ENCODE assay signal across 1 fruit fly cellular context in genomic region chrX:4616865-4617669, dm6.
TF ChIP-seq lines count a peak whose summit lies in the region.

peb (plus strand) TSS chrX:4617564.

TF ChIP-seq in whole organism, embryonic, 481 proteins besides CTCF, POLR2A, EP300 and RAD21 (continued from another document):
- TF ChIP-seq Abd-B (GFP tag; optimal IDR thresholded peaks at IDR 0.05; lab: Kevin White, UChicago): no peak
- no peak for TF ChIP-seq pita (GFP tag; optimal IDR thresholded peaks at IDR 0.05; lab: Kevin White, UChicago)
- 0 out of 2 replicates have a peak, but pooled peaks have one; percentile 15 for TF ChIP-seq CG10366 (GFP tag; IDR thresholded peaks at IDR 0.05; lab: Robert Waterston, UW)
- TF ChIP-seq grn (GFP tag; optimal IDR thresholded peaks at IDR 0.05; lab: Kevin White, UChicago): no peak
- TF ChIP-seq Oaz (GFP tag; IDR thresholded peaks at IDR 0.05; lab: Robert Waterston, UW): no peak
- no peak for TF ChIP-seq CG34376 (GFP tag; optimal IDR thresholded peaks at IDR 0.05; lab: Kevin White, UChicago)
- TF ChIP-seq Atf-2 (GFP tag; optimal IDR thresholded peaks at IDR 0.05; lab: Kevin White, UChicago): peak; percentile 25
- peak; percentile 59 for TF ChIP-seq bbx (GFP tag; IDR thresholded peaks at IDR 0.05; lab: Robert Waterston, UW; ENCODE audit: partially characterized antibody)
- TF ChIP-seq Xbp1 (GFP tag; optimal IDR thresholded peaks at IDR 0.05; lab: Kevin White, UChicago): peak; percentile 45
- TF ChIP-seq Adf1 (GFP tag; IDR thresholded peaks at IDR 0.05; lab: Robert Waterston, UW): peak; percentile 96
- TF ChIP-seq CG7963 (GFP tag; IDR thresholded peaks at IDR 0.05; lab: Robert Waterston, UW; ENCODE audit: partially characterized antibody): no peak
- peak; percentile 60 for TF ChIP-seq CG7556 (GFP tag; optimal IDR thresholded peaks at IDR 0.05; lab: Kevin White, UChicago)
- TF ChIP-seq Myb (GFP tag; optimal IDR thresholded peaks at IDR 0.05; lab: Kevin White, UChicago): no peak
- TF ChIP-seq bcd (GFP tag; optimal IDR thresholded peaks at IDR 0.05; lab: Kevin White, UChicago): peak; percentile 49
- TF ChIP-seq ham (GFP tag; IDR thresholded peaks at IDR 0.05; lab: Robert Waterston, UW): no peak
- no peak for TF ChIP-seq B-H2 (GFP tag; optimal IDR thresholded peaks at IDR 0.05; lab: Kevin White, UChicago)
- peak; percentile 22 for TF ChIP-seq CG2202 (tag; optimal IDR thresholded peaks at IDR 0.05; lab: Kevin White, UChicago)
- no peak for TF ChIP-seq CG4328 (GFP tag; optimal IDR thresholded peaks at IDR 0.05; lab: Kevin White, UChicago)
- TF ChIP-seq klu (GFP tag; IDR thresholded peaks at IDR 0.05; lab: Robert Waterston, UW): no peak
- TF ChIP-seq CG9609 (GFP tag; optimal IDR thresholded peaks at IDR 0.05; lab: Kevin White, UChicago): peak; percentile 18
- peak; percentile 22 for TF ChIP-seq mam (GFP tag; optimal IDR thresholded peaks at IDR 0.05; lab: Kevin White, UChicago)
- TF ChIP-seq unpg (GFP tag; optimal IDR thresholded peaks at IDR 0.05; lab: Kevin White, UChicago): no peak
- TF ChIP-seq gro (GFP tag; optimal IDR thresholded peaks at IDR 0.05; lab: Kevin White, UChicago): no peak
- TF ChIP-seq psq (GFP tag; optimal IDR thresholded peaks at IDR 0.05; lab: Kevin White, UChicago): no peak
- no peak for TF ChIP-seq CG31224 (GFP tag; IDR thresholded peaks at IDR 0.05; lab: Robert Waterston, UW)
- TF ChIP-seq mirr (GFP tag; optimal IDR thresholded peaks at IDR 0.05; lab: Kevin White, UChicago): no peak
- TF ChIP-seq lbe (GFP tag; optimal IDR thresholded peaks at IDR 0.05; lab: Kevin White, UChicago): no peak
- no peak for TF ChIP-seq PHDP (tag; optimal IDR thresholded peaks at IDR 0.05; lab: Kevin White, UChicago)
- TF ChIP-seq dati (GFP tag; IDR thresholded peaks at IDR 0.05; lab: Robert Waterston, UW): no peak
- TF ChIP-seq CG4282 (GFP tag; optimal IDR thresholded peaks at IDR 0.05; lab: Kevin White, UChicago): no peak
- TF ChIP-seq kah (GFP tag; optimal IDR thresholded peaks at IDR 0.05; lab: Kevin White, UChicago): no peak
- no peak for TF ChIP-seq Doc2 (GFP tag; IDR thresholded peaks at IDR 0.05; lab: Robert Waterston, UW)
- TF ChIP-seq fu2 (GFP tag; optimal IDR thresholded peaks at IDR 0.05; lab: Kevin White, UChicago): no peak
- TF ChIP-seq CG6813 (GFP tag; optimal IDR thresholded peaks at IDR 0.05; lab: Kevin White, UChicago): no peak
- peak; percentile 59 for TF ChIP-seq CG2712 (tag; optimal IDR thresholded peaks at IDR 0.05; lab: Kevin White, UChicago)
- TF ChIP-seq CG3163 (GFP tag; optimal IDR thresholded peaks at IDR 0.05; lab: Kevin White, UChicago): no peak
- TF ChIP-seq CG6654 (GFP tag; optimal IDR thresholded peaks at IDR 0.05; lab: Kevin White, UChicago): no peak
- TF ChIP-seq CG3726 (GFP tag; IDR thresholded peaks at IDR 0.05; lab: Robert Waterston, UW): no peak
- TF ChIP-seq CG12104 (GFP tag; optimal IDR thresholded peaks at IDR 0.05; lab: Kevin White, UChicago): no peak
- peak; percentile 81 for TF ChIP-seq Xrp1 (GFP tag; IDR thresholded peaks at IDR 0.05; lab: Robert Waterston, UW)
- peak; percentile 32; the same call in 1 of the 3 replicates for TF ChIP-seq tgo (GFP tag; IDR thresholded peaks at IDR 0.05; lab: Robert Waterston, UW)
- TF ChIP-seq Sry-δ (GFP tag; optimal IDR thresholded peaks at IDR 0.05; lab: Kevin White, UChicago): peak; percentile 9
- TF ChIP-seq nmo (GFP tag; optimal IDR thresholded peaks at IDR 0.05; lab: Kevin White, UChicago): peak; percentile 89
- TF ChIP-seq CG9817 (tag; optimal IDR thresholded peaks at IDR 0.05; lab: Kevin White, UChicago): no peak
- no peak for TF ChIP-seq Hey (tag; optimal IDR thresholded peaks at IDR 0.05; lab: Kevin White, UChicago)
- TF ChIP-seq CG3995 (GFP tag; optimal IDR thresholded peaks at IDR 0.05; lab: Kevin White, UChicago): no peak
- TF ChIP-seq CG11247 (GFP tag; IDR thresholded peaks at IDR 0.05; lab: Robert Waterston, UW): no peak
- no peak for TF ChIP-seq Dbx (GFP tag; IDR thresholded peaks at IDR 0.05; lab: Robert Waterston, UW)
- TF ChIP-seq CG10979 (tag; optimal IDR thresholded peaks at IDR 0.05; lab: Kevin White, UChicago): peak; percentile 72
- TF ChIP-seq gt (GFP tag; IDR thresholded peaks at IDR 0.05; lab: Robert Waterston, UW): 0 out of 2 replicates have a peak, but pooled peaks have one; percentile 43
- no peak; the same call in 2 of the 3 replicates for TF ChIP-seq so (GFP tag; IDR thresholded peaks at IDR 0.05; lab: Robert Waterston, UW)
- TF ChIP-seq Spps (tag; optimal IDR thresholded peaks at IDR 0.05; lab: Kevin White, UChicago): peak; percentile 29
- 0 out of 2 replicates have a peak, but pooled peaks have one; percentile 29 for TF ChIP-seq unc-4 (GFP tag; IDR thresholded peaks at IDR 0.05; lab: Robert Waterston, UW; ENCODE audit: partially characterized antibody)
- no peak for TF ChIP-seq Aef1 (GFP tag; IDR thresholded peaks at IDR 0.05; lab: Robert Waterston, UW)
- peak; percentile 71 for TF ChIP-seq row (GFP tag; IDR thresholded peaks at IDR 0.05; lab: Robert Waterston, UW)
- no peak for TF ChIP-seq CG13296 (GFP tag; optimal IDR thresholded peaks at IDR 0.05; lab: Kevin White, UChicago)
- no peak for TF ChIP-seq da (GFP tag; optimal IDR thresholded peaks at IDR 0.05; lab: Kevin White, UChicago)
- TF ChIP-seq Stat92E (GFP tag; optimal IDR thresholded peaks at IDR 0.05; lab: Kevin White, UChicago): peak in 1 of 3 experiments; percentile 41
- TF ChIP-seq Taf1 (GFP tag; IDR thresholded peaks at IDR 0.05; lab: Robert Waterston, UW): no peak
- peak; percentile 17 for TF ChIP-seq CG2875 (GFP tag; optimal IDR thresholded peaks at IDR 0.05; lab: Kevin White, UChicago)
- TF ChIP-seq slp2 (GFP tag; optimal IDR thresholded peaks at IDR 0.05; lab: Kevin White, UChicago): peak; percentile 13
- TF ChIP-seq CG12659 (GFP tag; optimal IDR thresholded peaks at IDR 0.05; lab: Kevin White, UChicago): no peak
- no peak for TF ChIP-seq jing (GFP tag; optimal IDR thresholded peaks at IDR 0.05; lab: Kevin White, UChicago)
- TF ChIP-seq CG4360 (GFP tag; IDR thresholded peaks at IDR 0.05; lab: Robert Waterston, UW): no peak
- no peak for TF ChIP-seq Fer1 (GFP tag; optimal IDR thresholded peaks at IDR 0.05; lab: Kevin White, UChicago)
- peak; percentile 62 for TF ChIP-seq Chrac-16 (GFP tag; optimal IDR thresholded peaks at IDR 0.05; lab: Kevin White, UChicago)
- peak; percentile 68 for TF ChIP-seq gem (tag; optimal IDR thresholded peaks at IDR 0.05; lab: Kevin White, UChicago)
- TF ChIP-seq CG12744 (GFP tag; optimal IDR thresholded peaks at IDR 0.05; lab: Kevin White, UChicago): no peak
- peak; percentile 27 for TF ChIP-seq Sox102F (GFP tag; optimal IDR thresholded peaks at IDR 0.05; lab: Kevin White, UChicago)
- peak; percentile 44 for TF ChIP-seq CG8388 (GFP tag; optimal IDR thresholded peaks at IDR 0.05; lab: Kevin White, UChicago)
- TF ChIP-seq HLH3B (GFP tag; IDR thresholded peaks at IDR 0.05; lab: Robert Waterston, UW): peak; percentile 37; the same call in 1 of the 2 replicates
- no peak for TF ChIP-seq CG17912 (GFP tag; optimal IDR thresholded peaks at IDR 0.05; lab: Kevin White, UChicago)
- TF ChIP-seq CG14965 (GFP tag; optimal IDR thresholded peaks at IDR 0.05; lab: Kevin White, UChicago; ENCODE audit: borderline replicate concordance): no peak
- no peak for TF ChIP-seq stwl (tag; optimal IDR thresholded peaks at IDR 0.05; lab: Kevin White, UChicago)
- TF ChIP-seq Hr39 (optimal IDR thresholded peaks at IDR 0.05; lab: Kevin White, UChicago): no peak
- peak; percentile 79 for TF ChIP-seq CG9727 (GFP tag; optimal IDR thresholded peaks at IDR 0.05; lab: Kevin White, UChicago)
- TF ChIP-seq CG31365 (tag; optimal IDR thresholded peaks at IDR 0.05; lab: Kevin White, UChicago): no peak
- no peak for TF ChIP-seq CG3281 (GFP tag; optimal IDR thresholded peaks at IDR 0.05; lab: Kevin White, UChicago)
- TF ChIP-seq Nf-YB (GFP tag; optimal IDR thresholded peaks at IDR 0.05; lab: Kevin White, UChicago): peak; percentile 95
- no peak for TF ChIP-seq CG6175 (GFP tag; IDR thresholded peaks at IDR 0.05; lab: Robert Waterston, UW)
- no peak for TF ChIP-seq usp (GFP tag; optimal IDR thresholded peaks at IDR 0.05; lab: Kevin White, UChicago)
- TF ChIP-seq CG1602 (GFP tag; optimal IDR thresholded peaks at IDR 0.05; lab: Kevin White, UChicago): peak; percentile 66
- no peak for TF ChIP-seq Hand (GFP tag; optimal IDR thresholded peaks at IDR 0.05; lab: Kevin White, UChicago)
- TF ChIP-seq fru (optimal IDR thresholded peaks at IDR 0.05; lab: Kevin White, UChicago): no peak
- no peak for TF ChIP-seq CG12071 (GFP tag; optimal IDR thresholded peaks at IDR 0.05; lab: Kevin White, UChicago)
- TF ChIP-seq zen (tag; optimal IDR thresholded peaks at IDR 0.05; lab: Kevin White, UChicago): peak; percentile 55
- peak; percentile 27 for TF ChIP-seq maf-S (GFP tag; optimal IDR thresholded peaks at IDR 0.05; lab: Kevin White, UChicago)
- no peak for TF ChIP-seq CG3838 (GFP tag; optimal IDR thresholded peaks at IDR 0.05; lab: Kevin White, UChicago)
- peak; percentile 52 for TF ChIP-seq sisA (GFP tag; IDR thresholded peaks at IDR 0.05; lab: Robert Waterston, UW)
- no peak for TF ChIP-seq CG9797 (GFP tag; optimal IDR thresholded peaks at IDR 0.05; lab: Kevin White, UChicago)
- TF ChIP-seq dm (GFP tag; optimal IDR thresholded peaks at IDR 0.05; lab: Kevin White, UChicago): no peak
- TF ChIP-seq CG31388 (GFP tag; optimal IDR thresholded peaks at IDR 0.05; lab: Kevin White, UChicago): peak; percentile 21
- TF ChIP-seq lmd (GFP tag; IDR thresholded peaks at IDR 0.05; lab: Robert Waterston, UW): peak; percentile 75
- TF ChIP-seq fd96Cb (tag; optimal IDR thresholded peaks at IDR 0.05; lab: Kevin White, UChicago): peak; percentile 55
- no peak for TF ChIP-seq CG16779 (GFP tag; IDR thresholded peaks at IDR 0.05; lab: Robert Waterston, UW)
- TF ChIP-seq Blimp-1 (GFP tag; optimal IDR thresholded peaks at IDR 0.05; lab: Kevin White, UChicago): peak; percentile 31
- peak; percentile 16 for TF ChIP-seq CG30020 (tag; optimal IDR thresholded peaks at IDR 0.05; lab: Kevin White, UChicago)
- peak; percentile 58; the same call in 1 of the 4 replicates for TF ChIP-seq chinmo (GFP tag; IDR thresholded peaks at IDR 0.05; lab: Robert Waterston, UW; ENCODE audit: partially characterized antibody)
- TF ChIP-seq CG12769 (tag; optimal IDR thresholded peaks at IDR 0.05; lab: Kevin White, UChicago): no peak
- no peak for TF ChIP-seq sob (GFP tag; IDR thresholded peaks at IDR 0.05; lab: Robert Waterston, UW)
- TF ChIP-seq ash1 (GFP tag; optimal IDR thresholded peaks at IDR 0.05; lab: Kevin White, UChicago): no peak
- no peak for TF ChIP-seq MBD-R2 (GFP tag; IDR thresholded peaks at IDR 0.05; lab: Robert Waterston, UW)
- TF ChIP-seq jigr1 (GFP tag; IDR thresholded peaks at IDR 0.05; lab: Robert Waterston, UW): peak; percentile 82
- peak in 1 of 2 experiments; percentile 77 for TF ChIP-seq chif (GFP tag; optimal IDR thresholded peaks at IDR 0.05; lab: Kevin White, UChicago)
- peak; percentile 13; the same call in 1 of the 3 replicates for TF ChIP-seq gce (GFP tag; IDR thresholded peaks at IDR 0.05; lab: Robert Waterston, UW)
- no peak; the same call in 1 of the 2 replicates for TF ChIP-seq CG10321 (GFP tag; IDR thresholded peaks at IDR 0.05; lab: Robert Waterston, UW)
- peak; percentile 59 for TF ChIP-seq CG17829 (tag; optimal IDR thresholded peaks at IDR 0.05; lab: Kevin White, UChicago)
